Worm (Caenorhabditis elegans): Measurements from ENCODE around the gene rcd-1.

rcd-1 gene

DNA sequence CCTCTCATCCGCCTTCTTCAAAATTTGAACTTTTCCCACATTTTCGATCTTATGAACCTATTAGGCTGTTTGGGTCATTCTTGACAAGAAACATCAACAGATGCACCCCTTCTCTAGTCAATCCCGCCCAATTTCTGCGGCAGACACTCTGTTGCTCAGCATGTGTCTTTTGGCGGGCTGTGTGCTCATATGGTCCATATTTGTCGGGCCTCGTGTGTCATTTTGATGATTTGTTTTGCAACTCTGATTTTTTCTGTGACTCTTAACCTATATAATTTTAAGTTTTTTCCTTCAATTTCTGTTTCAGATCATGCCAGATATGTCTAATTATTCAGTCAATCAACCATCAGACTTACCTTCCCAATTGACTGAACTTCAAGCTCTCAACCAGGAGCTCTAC lies 33.5 kb downstream of the rcd-1 start, which contains the start of gene T24E12.13:
TSS of gene T24E12.13 (plus strand) at position 301 of the 400 bp plus-strand sequence.
- TF ChIP-seq R02D3.7 (tag; optimal IDR thresholded peaks at IDR 0.05) (no peak), ZK546.5 (tag; optimal IDR thresholded peaks at IDR 0.05) (no peak), elt-2 (tag; optimal IDR thresholded peaks at IDR 0.05) (no peak), ztf-11 (tag; optimal IDR thresholded peaks at IDR 0.05) (no peak), nhr-25 (tag; optimal IDR thresholded peaks at IDR 0.05) (no peak), hmg-11 (tag; optimal IDR thresholded peaks at IDR 0.05) (no peak)

DNA sequence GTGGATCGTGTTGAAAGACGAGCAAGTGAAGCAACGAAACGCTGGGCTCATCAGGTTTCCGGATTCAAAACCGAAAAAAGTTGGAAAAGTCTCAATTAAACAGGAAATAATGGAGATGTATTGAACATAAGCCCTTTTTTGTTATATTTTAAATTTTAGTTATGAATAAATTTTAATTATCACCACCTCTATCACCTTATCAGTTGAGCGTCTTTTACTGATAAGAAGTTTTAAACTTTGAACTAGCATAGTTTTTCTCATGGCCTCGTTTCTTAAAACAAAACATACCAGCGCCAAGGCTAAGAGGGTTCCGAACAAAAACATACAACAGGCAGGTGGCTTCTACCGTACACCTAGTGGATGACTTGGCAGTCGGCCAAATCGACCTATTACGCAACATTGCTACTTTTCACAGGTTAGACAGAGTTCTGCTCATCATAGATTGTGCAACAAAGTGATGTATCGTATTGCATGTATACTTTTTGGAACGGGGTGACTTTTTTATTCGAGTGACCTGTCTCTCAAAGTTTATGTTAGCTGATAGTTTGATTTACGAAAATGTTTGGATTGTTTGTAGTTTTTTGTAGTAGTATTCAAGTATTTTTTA lies 34.8 kb downstream of the rcd-1 start:
- TF ChIP-seq unc-39 (tag; optimal IDR thresholded peaks at IDR 0.05) (no peak), elt-2 (tag; optimal IDR thresholded peaks at IDR 0.05) (peak; percentile 58), pqm-1 (tag; optimal IDR thresholded peaks at IDR 0.05) (peak; percentile 7)

DNA sequence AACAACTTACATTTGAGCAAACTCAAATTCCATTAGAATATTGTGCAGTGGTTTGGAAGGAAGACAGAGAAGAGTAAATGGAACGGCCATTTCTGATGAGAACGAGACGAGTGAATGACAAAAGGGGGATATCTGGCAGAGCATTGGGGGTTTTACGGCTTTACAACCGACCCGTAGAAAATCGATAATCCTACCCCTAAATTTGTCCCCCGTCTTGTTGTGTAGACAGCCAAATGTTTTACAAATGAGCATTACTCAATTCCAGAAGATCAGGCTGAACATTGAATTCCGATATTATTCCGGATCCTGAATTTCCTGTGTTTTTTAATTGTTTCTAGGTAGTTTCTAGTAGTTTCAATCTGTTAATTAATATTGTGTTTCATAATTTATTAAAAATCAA lies 39.6 kb downstream of the rcd-1 start, which contains the start of gene fbxb-99:
TSS of gene fbxb-99 (minus strand) at position 101 of the 400 bp plus-strand sequence.
- TF ChIP-seq ceh-9 (tag; optimal IDR thresholded peaks at IDR 0.05) (no peak), ceh-16 (tag; optimal IDR thresholded peaks at IDR 0.05) (no peak), nfya-1 (tag; optimal IDR thresholded peaks at IDR 0.05; ENCODE audit: insufficient read depth) (no peak), pha-4 (tag; optimal IDR thresholded peaks at IDR 0.05) (no peak), jun-1 (tag; optimal IDR thresholded peaks at IDR 0.05) (no peak), daf-12 (tag; optimal IDR thresholded peaks at IDR 0.05) (no peak), eor-1 (tag; optimal IDR thresholded peaks at IDR 0.05) (no peak), fos-1 (tag; optimal IDR thresholded peaks at IDR 0.05) (no peak), tbx-2 (tag; optimal IDR thresholded peaks at IDR 0.05) (no peak), nhr-11 (tag; optimal IDR thresholded peaks at IDR 0.05) (no peak), egl-5 (tag; optimal IDR thresholded peaks at IDR 0.05) (no peak), ceh-28 (tag; optimal IDR thresholded peaks at IDR 0.05) (no peak), nhr-28 (tag; optimal IDR thresholded peaks at IDR 0.05) (no peak), unc-39 (tag; optimal IDR thresholded peaks at IDR 0.05) (no peak)

DNA sequence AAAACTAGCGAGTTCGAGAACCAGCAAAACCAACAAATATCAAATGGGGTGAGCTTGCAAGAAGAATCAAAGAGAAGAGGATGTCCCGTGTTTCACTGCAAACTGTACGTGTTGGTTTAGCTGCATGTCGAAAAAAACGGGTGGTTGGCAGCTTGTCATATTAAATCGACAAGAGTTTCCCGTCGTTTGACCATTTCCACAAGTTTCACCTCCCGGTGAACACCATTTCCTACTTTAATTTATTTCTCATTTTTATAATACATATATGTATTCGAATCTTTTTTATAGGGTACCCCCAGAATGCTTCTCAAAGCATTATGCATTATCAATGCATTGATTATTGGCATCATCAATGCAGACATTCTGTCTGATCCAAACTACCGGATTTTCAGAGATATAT lies 41.6 kb downstream of the rcd-1 start, which contains the start of gene Y8A9A.2:
TSS of gene Y8A9A.2 (plus strand) at position 301 of the 400 bp plus-strand sequence.
- TF ChIP-seq mml-1 (tag; optimal IDR thresholded peaks at IDR 0.05): no peak
- TF ChIP-seq eor-1 (tag; optimal IDR thresholded peaks at IDR 0.05): no peak
- TF ChIP-seq nfya-1 (tag; optimal IDR thresholded peaks at IDR 0.05; ENCODE audit: insufficient read depth): no peak
- TF ChIP-seq nhr-12 (tag; optimal IDR thresholded peaks at IDR 0.05): no peak
- no peak for TF ChIP-seq fkh-2 (tag; optimal IDR thresholded peaks at IDR 0.05)
- TF ChIP-seq fkh-10 (GFP tag; optimal IDR thresholded peaks at IDR 0.05): no peak
- no peak for TF ChIP-seq ceh-28 (tag; optimal IDR thresholded peaks at IDR 0.05)
- TF ChIP-seq jun-1 (tag; optimal IDR thresholded peaks at IDR 0.05): no peak

DNA sequence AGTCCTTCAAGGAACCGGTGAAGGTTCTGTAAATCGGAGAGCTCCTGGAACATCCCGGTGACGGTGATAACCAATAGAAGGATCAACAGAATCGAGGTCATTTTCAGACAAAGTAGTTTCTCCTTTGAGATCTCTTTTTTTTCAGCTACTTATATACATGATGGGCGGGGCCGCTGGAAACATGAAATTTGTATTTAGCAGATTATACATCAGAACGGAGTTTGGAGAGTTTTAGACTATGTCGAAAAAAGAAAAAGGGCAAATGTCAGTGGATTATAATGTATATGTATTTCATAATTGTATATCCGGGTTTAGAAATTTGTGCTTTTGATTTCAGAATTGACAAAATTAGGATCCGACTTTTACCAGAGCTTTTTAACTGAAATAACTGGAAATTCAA lies 49.5 kb downstream of the rcd-1 start, which contains the start of gene ins-32:
TSS of gene ins-32 (minus strand) at position 101 of the 400 bp plus-strand sequence.
- TF ChIP-seq elt-2 (tag; optimal IDR thresholded peaks at IDR 0.05) (no peak), daf-12 (tag; optimal IDR thresholded peaks at IDR 0.05) (no peak), ztf-4 (tag; optimal IDR thresholded peaks at IDR 0.05) (no peak), ZK546.5 (tag; optimal IDR thresholded peaks at IDR 0.05) (no peak), lin-39 (tag; optimal IDR thresholded peaks at IDR 0.05) (no peak), unc-39 (tag; optimal IDR thresholded peaks at IDR 0.05) (no peak), lin-15B (tag; optimal IDR thresholded peaks at IDR 0.05) (no peak), aly-2 (tag; optimal IDR thresholded peaks at IDR 0.05) (no peak), nhr-77 (tag; optimal IDR thresholded peaks at IDR 0.05) (no peak), unc-62 (GFP tag; optimal IDR thresholded peaks at IDR 0.05) (no peak), snpc-4 (tag; optimal IDR thresholded peaks at IDR 0.05) (no peak), nhr-12 (tag; optimal IDR thresholded peaks at IDR 0.05) (no peak), ceh-9 (tag; optimal IDR thresholded peaks at IDR 0.05) (no peak), nhr-43 (tag; optimal IDR thresholded peaks at IDR 0.05; ENCODE audit: poor library complexity, severe bottlenecking) (no peak), hmg-11 (tag; optimal IDR thresholded peaks at IDR 0.05) (no peak), nhr-237 (tag; optimal IDR thresholded peaks at IDR 0.05) (no peak), tbx-2 (tag; optimal IDR thresholded peaks at IDR 0.05) (no peak)

Measured in whole organism, L3 larva.